Fruit fly (Drosophila melanogaster): ENCODE measurements around the gene PGRP-SB1.

The PGRP-SB1 gene

DNA sequence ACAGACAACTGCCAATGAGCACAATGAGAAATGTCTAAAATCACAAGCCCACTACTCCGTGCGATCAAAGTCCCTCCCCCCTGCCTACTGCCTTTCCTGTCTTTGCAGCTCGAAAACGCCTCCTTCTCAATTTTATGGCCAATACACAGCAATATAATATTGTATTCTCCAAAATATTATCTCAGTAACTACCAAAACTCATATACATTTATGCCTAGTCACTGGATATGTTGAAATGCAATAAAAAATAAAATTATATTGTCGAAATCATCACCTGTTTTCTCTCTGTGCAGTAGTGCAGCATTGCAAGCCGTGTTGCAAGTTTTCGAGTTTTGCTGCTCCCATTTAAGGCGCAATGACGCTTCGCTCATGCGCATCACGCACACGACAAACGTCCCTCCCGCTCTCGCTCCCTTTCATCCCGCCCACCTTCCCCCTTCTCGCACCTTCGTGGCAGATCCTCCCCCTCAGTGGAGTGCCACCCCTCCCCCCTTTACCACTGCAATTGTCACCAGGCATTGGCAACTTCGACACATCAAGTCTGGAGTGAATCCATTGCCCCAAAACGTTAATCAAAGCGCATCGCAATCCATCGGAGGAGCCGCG is 30.8 kb upstream of the PGRP-SB1 start (continued):
- TF ChIP-seq CG9727 (GFP tag; optimal IDR thresholded peaks at IDR 0.05) (no peak), Eip74EF (GFP tag; optimal IDR thresholded peaks at IDR 0.05) (no peak), CG7745 (tag; optimal IDR thresholded peaks at IDR 0.05) (no peak), CG1529 (GFP tag; optimal IDR thresholded peaks at IDR 0.05) (no peak), lbe (GFP tag; optimal IDR thresholded peaks at IDR 0.05) (peak; percentile 31), ro (GFP tag; IDR thresholded peaks at IDR 0.05) (no peak), CG12071 (GFP tag; optimal IDR thresholded peaks at IDR 0.05) (no peak), CG17328 (GFP tag; IDR thresholded peaks at IDR 0.05) (no peak), slbo (GFP tag; IDR thresholded peaks at IDR 0.05) (no peak), Kr (GFP tag; optimal IDR thresholded peaks at IDR 0.05) (no peak), Awh (GFP tag; IDR thresholded peaks at IDR 0.05) (no peak), PHDP (tag; optimal IDR thresholded peaks at IDR 0.05) (no peak), CG6683 (GFP tag; optimal IDR thresholded peaks at IDR 0.05) (no peak), insv (GFP tag; optimal IDR thresholded peaks at IDR 0.05) (no peak), ham (GFP tag; IDR thresholded peaks at IDR 0.05) (no peak), CG13424 (tag; optimal IDR thresholded peaks at IDR 0.05) (no peak), crol (GFP tag; IDR thresholded peaks at IDR 0.05) (peak; percentile 78), nmo (GFP tag; optimal IDR thresholded peaks at IDR 0.05) (no peak), Lpt (GFP tag; optimal IDR thresholded peaks at IDR 0.05) (no peak), Gsc (GFP tag; IDR thresholded peaks at IDR 0.05) (no peak), Dfd (GFP tag; optimal IDR thresholded peaks at IDR 0.05) (no peak), onecut (GFP tag; IDR thresholded peaks at IDR 0.05) (no peak), tio (GFP tag; optimal IDR thresholded peaks at IDR 0.05) (no peak)

DNA sequence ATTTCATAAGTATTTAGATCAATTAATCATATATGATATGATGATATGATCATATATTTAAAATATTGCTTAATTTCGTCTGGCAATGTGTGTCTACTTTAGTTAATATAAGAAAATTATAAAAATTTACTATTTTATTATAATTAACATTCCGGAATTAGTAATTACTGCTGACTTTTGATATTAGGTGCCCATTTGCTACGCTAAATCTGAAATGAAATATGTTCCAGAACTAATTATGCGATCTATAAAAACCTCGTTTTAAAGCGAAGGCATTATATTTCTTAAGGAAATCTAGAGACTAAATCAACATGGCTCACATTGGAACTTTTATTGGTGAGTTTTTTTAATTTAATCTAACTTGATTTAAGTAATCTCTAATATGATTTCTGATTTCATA is 27.4 kb upstream of the PGRP-SB1 start, which contains the start of gene CG42852:
CG42852 (plus strand) TSS at position 301 of the 400 bp plus-strand sequence.
- TF ChIP-seq D19A (tag; optimal IDR thresholded peaks at IDR 0.05): no peak
- no peak for TF ChIP-seq amos (GFP tag; IDR thresholded peaks at IDR 0.05; ENCODE audit: partially characterized antibody)
- no peak for TF ChIP-seq z (GFP tag; IDR thresholded peaks at IDR 0.05)

DNA sequence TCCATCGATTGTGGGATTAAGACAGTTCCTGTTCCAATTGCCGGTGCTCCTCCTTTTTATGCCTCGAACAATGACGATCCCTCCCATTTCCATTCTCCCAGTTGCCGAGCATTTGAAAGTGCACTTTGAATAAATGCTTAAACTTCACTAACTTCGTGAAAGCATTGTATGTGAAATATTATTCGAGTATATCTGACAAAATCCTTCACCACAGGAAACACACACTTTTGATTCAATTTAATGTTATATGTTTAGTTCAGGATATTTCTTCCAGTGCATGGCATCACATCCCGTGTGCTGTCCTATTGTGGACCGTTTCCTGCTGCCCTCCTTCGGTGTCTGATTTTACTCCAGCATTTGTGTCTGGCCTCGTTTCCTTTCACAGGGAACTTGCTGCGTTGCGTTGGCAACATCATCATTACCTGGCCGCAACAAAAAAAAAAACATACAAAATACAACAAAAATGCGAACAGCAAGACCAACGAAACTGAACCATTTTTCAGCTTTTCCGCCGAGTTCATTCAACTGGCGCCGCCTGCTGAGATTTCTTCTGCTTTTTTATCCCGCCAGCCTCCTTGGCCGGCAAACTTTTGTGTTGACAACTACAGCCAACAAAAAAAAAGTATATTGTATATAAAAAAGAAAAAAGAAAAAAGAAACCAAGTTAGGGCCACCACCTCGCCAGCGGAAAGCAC is 24.8 kb upstream of the PGRP-SB1 start:
- TF ChIP-seq NfI (GFP tag; optimal IDR thresholded peaks at IDR 0.05) (no peak), CG8290 (GFP tag; optimal IDR thresholded peaks at IDR 0.05) (no peak), CG8290 (tag; optimal IDR thresholded peaks at IDR 0.05) (no peak), Hey (tag; optimal IDR thresholded peaks at IDR 0.05) (no peak), HLHmδ (GFP tag; optimal IDR thresholded peaks at IDR 0.05) (no peak), CG10979 (tag; optimal IDR thresholded peaks at IDR 0.05) (peak; percentile 32), sens (GFP tag) (peak; percentile 79), Drgx (GFP tag; IDR thresholded peaks at IDR 0.05) (peak; percentile 83), CG9797 (GFP tag; optimal IDR thresholded peaks at IDR 0.05) (no peak), D (optimal IDR thresholded peaks at IDR 0.05) (no peak), D (GFP tag; optimal IDR thresholded peaks at IDR 0.05) (peak; percentile 11), row (GFP tag; IDR thresholded peaks at IDR 0.05) (no peak), run (tag; optimal IDR thresholded peaks at IDR 0.05) (no peak), CG7271 (tag; optimal IDR thresholded peaks at IDR 0.05) (no peak), Dad (GFP tag; optimal IDR thresholded peaks at IDR 0.05) (no peak), phol (tag; optimal IDR thresholded peaks at IDR 0.05) (peak; percentile 5), dmrt11E (tag; optimal IDR thresholded peaks at IDR 0.05) (peak; percentile 11), H2.0 (GFP tag; IDR thresholded peaks at IDR 0.05) (no peak), ab (GFP tag; optimal IDR thresholded peaks at IDR 0.05) (no peak), CG1603 (tag; optimal IDR thresholded peaks at IDR 0.05) (peak; percentile 2), gt (GFP tag; IDR thresholded peaks at IDR 0.05) (no peak), nom (GFP tag; optimal IDR thresholded peaks at IDR 0.05) (peak; percentile 84), schlank (tag; optimal IDR thresholded peaks at IDR 0.05) (no peak)

Measured in whole organism, embryonic.